Fruit fly (Drosophila melanogaster): Measurements from ENCODE around the gene Ctl2.

The Ctl2 gene

DNA sequence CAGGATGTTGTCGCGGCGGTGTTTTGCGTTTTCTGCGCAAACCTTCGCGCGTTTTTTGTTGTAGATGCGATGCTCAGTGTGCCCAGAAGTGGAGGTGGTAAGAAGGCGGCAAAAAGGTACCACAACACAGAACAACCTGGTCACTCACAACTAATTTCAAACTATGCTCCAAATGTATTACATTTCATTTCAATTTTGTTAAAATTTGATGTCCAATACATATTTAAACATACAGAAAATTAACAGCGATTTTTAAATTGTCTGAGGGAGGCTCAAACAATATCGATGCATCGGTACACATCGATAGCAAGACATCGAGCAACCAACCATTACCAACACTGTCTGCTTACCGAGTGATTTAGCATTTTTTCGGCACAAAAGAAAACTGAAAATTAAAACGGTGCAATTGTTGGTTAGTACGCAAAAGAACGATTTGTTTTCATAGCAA lies 30.1 kb downstream of the Ctl2 start, which contains the start of the genes Slbp and Rpn2 (continued):
- TF ChIP-seq CG4730 (GFP tag; IDR thresholded peaks at IDR 0.05), result no peak
- peak; percentile 84 for TF ChIP-seq gro (GFP tag; optimal IDR thresholded peaks at IDR 0.05)
- TF ChIP-seq CG2712 (tag; optimal IDR thresholded peaks at IDR 0.05), result peak; percentile 55
- peak; percentile 3 for TF ChIP-seq Camta (GFP tag; optimal IDR thresholded peaks at IDR 0.05)
- no peak for TF ChIP-seq sim (GFP tag; IDR thresholded peaks at IDR 0.05)
- no peak for TF ChIP-seq CG1233 (GFP tag; optimal IDR thresholded peaks at IDR 0.05)
- peak; percentile 49 for TF ChIP-seq p53 (GFP tag; optimal IDR thresholded peaks at IDR 0.05)
- peak; percentile 74 for TF ChIP-seq lbe (GFP tag; optimal IDR thresholded peaks at IDR 0.05)
- no peak for TF ChIP-seq CG11560 (tag; IDR thresholded peaks at IDR 0.05)
- TF ChIP-seq mirr (GFP tag; optimal IDR thresholded peaks at IDR 0.05), result peak; percentile 29
- no peak for TF ChIP-seq cas (GFP tag; IDR thresholded peaks at IDR 0.05)
- TF ChIP-seq jumu (GFP tag; optimal IDR thresholded peaks at IDR 0.05), result peak; percentile 76
- no peak for TF ChIP-seq kay (GFP tag; optimal IDR thresholded peaks at IDR 0.05)
- TF ChIP-seq Tbp (GFP tag; optimal IDR thresholded peaks at IDR 0.05), result no peak
- peak; percentile 70 for TF ChIP-seq lilli (GFP tag; optimal IDR thresholded peaks at IDR 0.05)
- TF ChIP-seq HLH4C (GFP tag; IDR thresholded peaks at IDR 0.05; ENCODE audit: partially characterized antibody), result peak; percentile 89
- no peak for TF ChIP-seq CG17328 (GFP tag; IDR thresholded peaks at IDR 0.05)
- TF ChIP-seq Dek (tag; optimal IDR thresholded peaks at IDR 0.05), result no peak
- TF ChIP-seq fd96Cb (tag; optimal IDR thresholded peaks at IDR 0.05), result no peak
- TF ChIP-seq sna (GFP tag; IDR thresholded peaks at IDR 0.05; ENCODE audit: partially characterized antibody), result peak; percentile 92
- peak; percentile 26 for TF ChIP-seq fu2 (GFP tag; optimal IDR thresholded peaks at IDR 0.05)
- peak; percentile 43 for TF ChIP-seq CG12299 (tag; optimal IDR thresholded peaks at IDR 0.05)
- TF ChIP-seq Fer1 (GFP tag; optimal IDR thresholded peaks at IDR 0.05), result peak; percentile 68
- TF ChIP-seq CG14860 (GFP tag; IDR thresholded peaks at IDR 0.05; ENCODE audit: partially characterized antibody), result peak; percentile 84
- TF ChIP-seq ems (GFP tag; optimal IDR thresholded peaks at IDR 0.05), result peak; percentile 12
- peak; percentile 10 for TF ChIP-seq CG4820 (GFP tag; optimal IDR thresholded peaks at IDR 0.05)
- TF ChIP-seq Hsf (GFP tag; optimal IDR thresholded peaks at IDR 0.05), result peak; percentile 64
- peak; percentile 63 for TF ChIP-seq Rfx (GFP tag; IDR thresholded peaks at IDR 0.05)
- TF ChIP-seq mld (GFP tag; IDR thresholded peaks at IDR 0.05; ENCODE audit: partially characterized antibody), result peak; percentile 86
- no peak for TF ChIP-seq Blimp-1 (GFP tag; optimal IDR thresholded peaks at IDR 0.05)
- no peak for TF ChIP-seq Poxn (GFP tag; IDR thresholded peaks at IDR 0.05)
- TF ChIP-seq CG6854 (GFP tag; optimal IDR thresholded peaks at IDR 0.05), result no peak
- peak; percentile 94 for TF ChIP-seq stwl (tag; optimal IDR thresholded peaks at IDR 0.05)
- no peak for TF ChIP-seq CG4328 (GFP tag; optimal IDR thresholded peaks at IDR 0.05)
- no peak for TF ChIP-seq ac (GFP tag; optimal IDR thresholded peaks at IDR 0.05)
- peak in 1 of 3 experiments; percentile 21 for TF ChIP-seq Stat92E (GFP tag; optimal IDR thresholded peaks at IDR 0.05)
- no peak for TF ChIP-seq tio (GFP tag; optimal IDR thresholded peaks at IDR 0.05)
- no peak for TF ChIP-seq Awh (GFP tag; IDR thresholded peaks at IDR 0.05)
- no peak for TF ChIP-seq Six4 (GFP tag; optimal IDR thresholded peaks at IDR 0.05)
- no peak for TF ChIP-seq gsb (GFP tag; IDR thresholded peaks at IDR 0.05)
- peak; percentile 26 for TF ChIP-seq CG13775 (GFP tag; optimal IDR thresholded peaks at IDR 0.05)
- TF ChIP-seq ATbp (GFP tag; optimal IDR thresholded peaks at IDR 0.05), result no peak
- peak; percentile 83 for TF ChIP-seq CG14710 (tag; optimal IDR thresholded peaks at IDR 0.05)
- TF ChIP-seq Fer2 (tag; optimal IDR thresholded peaks at IDR 0.05), result no peak
- no peak for TF ChIP-seq btn (GFP tag; optimal IDR thresholded peaks at IDR 0.05)
- no peak for TF ChIP-seq MTF-1 (GFP tag; optimal IDR thresholded peaks at IDR 0.05; ENCODE audit: borderline replicate concordance)
- TF ChIP-seq pzg (GFP tag; optimal IDR thresholded peaks at IDR 0.05), result peak; percentile 98
- peak; percentile 87 for TF ChIP-seq Ets97D (GFP tag; optimal IDR thresholded peaks at IDR 0.05)
- no peak for TF ChIP-seq CG10654 (GFP tag; optimal IDR thresholded peaks at IDR 0.05)
- peak; percentile 29 for TF ChIP-seq CG12104 (GFP tag; optimal IDR thresholded peaks at IDR 0.05)
- TF ChIP-seq CG11093 (GFP tag; IDR thresholded peaks at IDR 0.05), result no peak
